Worm (Caenorhabditis elegans): ENCODE data around the gene T13F2.2.

DNA sequence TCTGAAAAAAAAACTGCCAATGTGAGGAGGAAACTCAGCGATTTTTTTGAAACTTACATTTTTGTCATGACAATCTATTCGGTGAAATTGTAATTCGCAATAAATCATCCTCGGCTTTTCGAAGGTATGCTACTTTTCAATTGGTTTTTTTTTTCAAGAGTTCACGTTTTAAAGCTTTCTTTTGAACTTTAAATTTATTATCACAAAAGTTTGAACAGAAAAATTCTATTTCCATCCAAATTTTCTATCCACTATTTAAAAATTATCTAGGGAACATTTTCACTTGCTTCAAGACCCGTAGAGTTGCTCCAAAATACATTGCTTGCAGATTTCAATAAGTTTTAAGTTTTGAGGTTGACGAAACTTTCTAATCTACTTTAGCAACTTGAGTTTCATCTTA is 49.4 kb upstream of the T13F2.2 start, which contains the start of gene K07F5.6:
- no peak for TF ChIP-seq snpc-4 (tag; optimal IDR thresholded peaks at IDR 0.05)
- no peak for TF ChIP-seq zag-1 (tag; optimal IDR thresholded peaks at IDR 0.05)
- no peak for TF ChIP-seq fos-1 (tag; optimal IDR thresholded peaks at IDR 0.05)
- no peak for TF ChIP-seq ama-1 (optimal IDR thresholded peaks at IDR 0.05)
- TF ChIP-seq unc-62 (GFP tag; optimal IDR thresholded peaks at IDR 0.05) = no peak
- no peak for TF ChIP-seq ZK546.5 (tag; optimal IDR thresholded peaks at IDR 0.05)
- TF ChIP-seq elt-3 (tag; optimal IDR thresholded peaks at IDR 0.05) = no peak
- no peak for TF ChIP-seq nhr-237 (tag; optimal IDR thresholded peaks at IDR 0.05)
- TF ChIP-seq C34F6.9 (tag; optimal IDR thresholded peaks at IDR 0.05) = no peak
- no peak for TF ChIP-seq unc-39 (tag; optimal IDR thresholded peaks at IDR 0.05)

Data from whole organism, L2 larva.